Worm (Caenorhabditis elegans) whole organism, L1 larva: ENCODE results near the gene moc-2.
A peak's percentile ranks its signal among the peaks of the same experiment; 100 is the strongest.

Source experiments
- C34B4.2 ChIP-seq: sonication (generic microtip); optimal IDR thresholded peaks from 2 replicates; lab custom pipeline; 2017; ENCODE audit warnings: mild to moderate bottlenecking, missing genetic modification characterization, missing compliant biosample characterization
- ama-1 ChIP-seq: fragments of 150-350 bp; optimal IDR thresholded peaks from 2 replicates; lab custom pipeline; 2014
- blmp-1 ChIP-seq: fragments of 150-350 bp; optimal IDR thresholded peaks from 2 replicates; lab custom pipeline; 2014; ENCODE audit warnings: missing biosample characterization, missing genetic modification characterization
- ceh-88 ChIP-seq: fragments of 200-800 bp; sonication (Bioruptor generic); IDR thresholded peaks from 2 replicates; pipeline ENCODE4 v1.3.6; 2022; ENCODE audit warnings: missing genetic modification characterization, missing compliant biosample characterization
- ceh-90 ChIP-seq: sonication (generic microtip); optimal IDR thresholded peaks from 2 replicates; lab custom pipeline; 2016; ENCODE audit warnings: missing genetic modification characterization, missing compliant biosample characterization
- ces-1 ChIP-seq: fragments of 150-350 bp; optimal IDR thresholded peaks from 2 replicates; lab custom pipeline; 2014; ENCODE audit warnings: missing biosample characterization, missing genetic modification reagents, missing genetic modification characterization
- dpl-1 ChIP-seq, 3 experiments: fragments of 150-350 bp in 2 of 3; sonication (generic microtip) in 1 of 3; optimal IDR thresholded peaks; 2 replicates each; lab custom pipeline; 2014 to 2017; ENCODE audit warnings: missing biosample characterization in 3 of 3, missing genetic modification characterization in 3 of 3, missing genetic modification reagents in 3 of 3
- dsc-1 ChIP-seq: sonication (generic microtip); optimal IDR thresholded peaks from 2 replicates; lab custom pipeline; 2016; ENCODE audit warnings: mild to moderate bottlenecking, missing genetic modification characterization, missing compliant biosample characterization
- efl-1 ChIP-seq, 4 experiments: fragments of 150-350 bp; optimal IDR thresholded peaks in 3 of 4; peaks in 1 of 4; 1 replicate in 1 of 4; 2 replicates in 3 of 4; lab custom pipeline; 2014; ENCODE audit warnings: missing biosample characterization in 2 of 4, missing genetic modification characterization in 2 of 4, missing genetic modification reagents in 2 of 4
- efl-3 ChIP-seq: fragments of 200-800 bp; sonication (Bioruptor generic); optimal IDR thresholded peaks from 2 replicates; lab custom pipeline; 2018; ENCODE audit warnings: mild to moderate bottlenecking, missing genetic modification characterization, missing compliant biosample characterization
- egl-27 ChIP-seq, 2 experiments: fragments of 150-350 bp in 1 of 2; sonication (generic microtip); optimal IDR thresholded peaks; 3 replicates each; lab custom pipeline; 2017 to 2018; ENCODE audit warnings: missing biosample characterization in 2 of 2, missing genetic modification characterization in 2 of 2, missing genetic modification reagents in 2 of 2
- elt-2 ChIP-seq: sonication (generic microtip); optimal IDR thresholded peaks from 2 replicates; lab custom pipeline; 2016; ENCODE audit warnings: missing genetic modification characterization, mild to moderate bottlenecking, inconsistent platforms, missing compliant biosample characterization, missing genetic modification reagents
- elt-3 ChIP-seq, 6 experiments: fragments of 150-350 bp in 1 of 6; sonication (generic microtip); optimal IDR thresholded peaks; 2 replicates each; lab custom pipeline; 2017 to 2018; ENCODE audit warnings: missing biosample characterization in 6 of 6, missing genetic modification characterization in 6 of 6, inconsistent platforms in 1 of 6
- fkh-8 ChIP-seq: sonication (generic microtip); optimal IDR thresholded peaks from 2 replicates; lab custom pipeline; 2016; ENCODE audit warnings: mild to moderate bottlenecking, missing genetic modification characterization, missing compliant biosample characterization
- fos-1 ChIP-seq: fragments of 150-350 bp; optimal IDR thresholded peaks from 2 replicates; lab custom pipeline; 2014; ENCODE audit warnings: missing biosample characterization, missing genetic modification characterization
- grh-1 ChIP-seq: fragments of 200-800 bp; sonication (Bioruptor generic); IDR thresholded peaks from 2 replicates; pipeline ENCODE4 v1.3.6; 2022; ENCODE audit warnings: missing genetic modification reagents, missing genetic modification characterization, missing compliant biosample characterization
- irx-1 ChIP-seq: sonication (generic microtip); optimal IDR thresholded peaks from 2 replicates; lab custom pipeline; 2016; ENCODE audit warnings: missing genetic modification characterization, missing compliant biosample characterization
- lin-14 ChIP-seq: fragments of 200-800 bp; sonication (Bioruptor generic); optimal IDR thresholded peaks from 2 replicates; lab custom pipeline; 2018; ENCODE audit warnings: mild to moderate bottlenecking, missing genetic modification characterization, moderate library complexity, missing compliant biosample characterization
- lin-35 ChIP-seq, 2 experiments: fragments of 150-350 bp; optimal IDR thresholded peaks; 2 replicates each; lab custom pipeline; 2014; ENCODE audit warnings: missing biosample characterization in 2 of 2, missing genetic modification characterization in 2 of 2, missing genetic modification reagents in 2 of 2
- lir-3 ChIP-seq: sonication (generic microtip); optimal IDR thresholded peaks from 2 replicates; lab custom pipeline; 2016; ENCODE audit warnings: mild to moderate bottlenecking, missing genetic modification characterization, moderate library complexity, missing compliant biosample characterization; ENCODE audit not compliant: poor library complexity
- mep-1 ChIP-seq: fragments of 150-350 bp; optimal IDR thresholded peaks from 2 replicates; lab custom pipeline; 2014; ENCODE audit warnings: missing biosample characterization, missing genetic modification characterization
- nhr-11 ChIP-seq: fragments of 150-350 bp; optimal IDR thresholded peaks from 2 replicates; lab custom pipeline; 2014; ENCODE audit warnings: missing biosample characterization, missing genetic modification characterization
- nhr-19 ChIP-seq: fragments of 200-800 bp; sonication (Bioruptor generic); conservative IDR thresholded peaks from 2 replicates; pipeline ENCODE4 v1.3.6; 2022; ENCODE audit warnings: missing genetic modification characterization, missing compliant biosample characterization
- nhr-28 ChIP-seq: fragments of 150-350 bp; optimal IDR thresholded peaks from 2 replicates; lab custom pipeline; 2014; ENCODE audit warnings: missing biosample characterization, missing genetic modification characterization
- nhr-47 ChIP-seq: sonication (generic microtip); optimal IDR thresholded peaks from 2 replicates; lab custom pipeline; 2016; ENCODE audit warnings: mild to moderate bottlenecking, missing genetic modification characterization, moderate library complexity, missing compliant biosample characterization
- nhr-71 ChIP-seq: sonication (generic microtip); optimal IDR thresholded peaks from 2 replicates; lab custom pipeline; 2016; ENCODE audit warnings: mild to moderate bottlenecking, missing genetic modification characterization, moderate library complexity, missing compliant biosample characterization
- nhr-77 ChIP-seq: fragments of 150-350 bp; optimal IDR thresholded peaks from 2 replicates; lab custom pipeline; 2014; ENCODE audit warnings: missing biosample characterization, missing genetic modification characterization
- nhr-85 ChIP-seq: sonication (generic microtip); peaks from one replicate; lab custom pipeline; 2016; ENCODE audit warnings: missing genetic modification characterization, inconsistent platforms, missing compliant biosample characterization
- nhr-90 ChIP-seq: sonication (generic microtip); optimal IDR thresholded peaks from 2 replicates; lab custom pipeline; 2016; ENCODE audit warnings: mild to moderate bottlenecking, missing genetic modification characterization, missing compliant biosample characterization; ENCODE audit not compliant: poor library complexity
- pag-3 ChIP-seq: sonication (generic microtip); optimal IDR thresholded peaks from 2 replicates; lab custom pipeline; 2017; ENCODE audit warnings: missing genetic modification characterization, mild to moderate bottlenecking, missing compliant biosample characterization, antibody characterized with exemption, borderline replicate concordance; ENCODE audit not compliant: insufficient read depth
- pax-3 ChIP-seq: fragments of 200-800 bp; sonication (Bioruptor generic); optimal IDR thresholded peaks from 2 replicates; lab custom pipeline; 2018; ENCODE audit warnings: mild to moderate bottlenecking, missing genetic modification characterization, moderate library complexity, missing compliant biosample characterization
- sup-37 ChIP-seq: fragments of 200-800 bp; sonication (Bioruptor generic); optimal IDR thresholded peaks from 2 replicates; lab custom pipeline; 2018; ENCODE audit warnings: mild to moderate bottlenecking, missing genetic modification characterization, missing compliant biosample characterization
- unc-98 ChIP-seq: fragments of 200-800 bp; sonication (Bioruptor generic); IDR thresholded peaks from 2 replicates; pipeline ENCODE4 v1.3.6; 2022; ENCODE audit warnings: missing genetic modification characterization, missing compliant biosample characterization
- vab-15 ChIP-seq: sonication (generic microtip); optimal IDR thresholded peaks from 2 replicates; lab custom pipeline; 2017; ENCODE audit warnings: missing genotype, mild to moderate bottlenecking, missing genetic modification characterization, missing compliant biosample characterization
- ztf-4 ChIP-seq: fragments of 150-350 bp; optimal IDR thresholded peaks from 2 replicates; lab custom pipeline; 2014; ENCODE audit warnings: missing biosample characterization, missing genetic modification characterization

Gene moc-2

ce11 chrV:6517305-6518224 is 13.6 kb upstream of the moc-2 start (continued):
- TF ChIP-seq pax-3: no peak
- TF ChIP-seq irx-1 (tag; lab: Kevin White, UChicago): peak; percentile 6
- peak in 2 of 6 experiments; percentile 55 to 72 for TF ChIP-seq elt-3 (tag; optimal IDR thresholded peaks at IDR 0.05; lab: Kevin White, UChicago)
- no peak for TF ChIP-seq ceh-90
- peak; percentile 51 for TF ChIP-seq ztf-4
- no peak for TF ChIP-seq nhr-11 (tag; lab: Kevin White, UChicago)
- no peak for TF ChIP-seq nhr-28 (tag; lab: Kevin White, UChicago)
- no peak for TF ChIP-seq vab-15 (tag; lab: Kevin White, UChicago)
- no peak for TF ChIP-seq elt-2 (tag; lab: Kevin White, UChicago)
- TF ChIP-seq unc-98 (GFP tag; lab: Robert Waterston, UW): no peak
- TF ChIP-seq nhr-19 (GFP tag; lab: Robert Waterston, UW): peak; percentile 70
- TF ChIP-seq pag-3 (tag; lab: Kevin White, UChicago): peak; percentile 77
- TF ChIP-seq nhr-77 (tag; lab: Kevin White, UChicago): no peak
- peak; percentile 82 for TF ChIP-seq blmp-1 (tag; lab: Kevin White, UChicago)
- no peak for TF ChIP-seq sup-37 (GFP tag; lab: Kevin White, UChicago)
- TF ChIP-seq nhr-71 (tag; lab: Kevin White, UChicago): peak; percentile 73
- TF ChIP-seq dpl-1 (GFP tag; optimal IDR thresholded peaks at IDR 0.05; lab: Kevin White, UChicago): no peak
- peak; percentile 5 for TF ChIP-seq lir-3
- TF ChIP-seq efl-3: no peak
- TF ChIP-seq ama-1: peak; percentile 31
- TF ChIP-seq efl-1 (optimal IDR thresholded peaks at IDR 0.05; lab: Kevin White, UChicago): no peak
- peak in 1 of 2 experiments; percentile 86 for TF ChIP-seq efl-1 (GFP tag; optimal IDR thresholded peaks at IDR 0.05 in 1 of 2; lab: Kevin White, UChicago)

ce11 chrV:6516491-6517304 is 12.7 kb upstream of the moc-2 start, which contains the start of gene mdh-1:
Gene mdh-1 (minus strand): TSS chrV:6516526.
- TF ChIP-seq elt-3 (tag; optimal IDR thresholded peaks at IDR 0.05; lab: Kevin White, UChicago): peak in 1 of 6 experiments; percentile 40
- peak in 1 of 2 experiments; percentile 25 for TF ChIP-seq egl-27 (tag; optimal IDR thresholded peaks at IDR 0.05; lab: Kevin White, UChicago)
- no peak for TF ChIP-seq nhr-90 (tag; lab: Kevin White, UChicago)
- peak in 1 of 2 experiments; percentile 75 for TF ChIP-seq efl-1 (optimal IDR thresholded peaks at IDR 0.05; lab: Kevin White, UChicago)
- TF ChIP-seq efl-1 (GFP tag; optimal IDR thresholded peaks at IDR 0.05 in 1 of 2; lab: Kevin White, UChicago): peak; percentile 72 to 96
- TF ChIP-seq dpl-1 (GFP tag; optimal IDR thresholded peaks at IDR 0.05; lab: Kevin White, UChicago): peak; percentile 44 to 79 (median 53)
- no peak for TF ChIP-seq ces-1 (GFP tag; lab: Kevin White, UChicago)
- peak; percentile 13 for TF ChIP-seq nhr-47
- peak; percentile 11 for TF ChIP-seq pax-3
- peak; percentile 30 to 71 for TF ChIP-seq lin-35 (GFP tag; optimal IDR thresholded peaks at IDR 0.05; lab: Kevin White, UChicago)
- TF ChIP-seq grh-1: no peak
- TF ChIP-seq elt-2 (tag; lab: Kevin White, UChicago): peak; percentile 29
- TF ChIP-seq dsc-1 (tag; lab: Kevin White, UChicago): no peak
- peak; percentile 62 for TF ChIP-seq blmp-1 (tag; lab: Kevin White, UChicago)
- no peak for TF ChIP-seq fos-1 (tag; lab: Kevin White, UChicago)
- TF ChIP-seq lin-14: peak; percentile 58
- TF ChIP-seq nhr-85: peak; percentile 30
- no peak for TF ChIP-seq C34B4.2 (tag; lab: Kevin White, UChicago)
- TF ChIP-seq ceh-88 (GFP tag; lab: Robert Waterston, UW): no peak
- TF ChIP-seq fkh-8 (tag; lab: Kevin White, UChicago): peak; percentile 33
- TF ChIP-seq mep-1 (tag; lab: Kevin White, UChicago): peak; percentile 7
